Fruit fly (Drosophila melanogaster) whole organism, adult: ENCODE results near the gene CG14322.
A peak's percentile ranks its signal among the peaks of the same experiment; 100 is the strongest.

Experiments
- CG11617 ChIP-seq: fragments of 200-800 bp; sonication (Bioruptor generic); optimal IDR thresholded peaks from 2 replicates; lab custom pipeline; 2017; ENCODE audit warnings: mild to moderate bottlenecking, missing biosample characterization, missing genetic modification reagents, missing genetic modification characterization
- CG12768 ChIP-seq: fragments of 200-800 bp; sonication (Bioruptor generic); optimal IDR thresholded peaks from 2 replicates; lab custom pipeline; 2017; ENCODE audit warnings: missing biosample characterization, missing genetic modification characterization, mild to moderate bottlenecking, moderate library complexity, missing genetic modification reagents
- CG14711 ChIP-seq: fragments of 200-800 bp; sonication (Bioruptor generic); optimal IDR thresholded peaks from 2 replicates; lab custom pipeline; 2018; ENCODE audit warnings: missing biosample characterization, mild to moderate bottlenecking, missing genetic modification characterization, moderate library complexity
- CG1620 ChIP-seq: fragments of 200-800 bp; sonication (Bioruptor generic); optimal IDR thresholded peaks from 2 replicates; lab custom pipeline; 2016; ENCODE audit warnings: missing biosample characterization, missing genetic modification characterization
- CG33017 ChIP-seq: fragments of 200-800 bp; sonication (Bioruptor generic); optimal IDR thresholded peaks from 2 replicates; lab custom pipeline; 2018; ENCODE audit warnings: missing biosample characterization, mild to moderate bottlenecking, missing genetic modification characterization, moderate library complexity
- CG5204 ChIP-seq: fragments of 200-800 bp; sonication (Bioruptor generic); optimal IDR thresholded peaks from 2 replicates; lab custom pipeline; 2016; ENCODE audit warnings: missing biosample characterization, missing genetic modification characterization
- CG7045 ChIP-seq: fragments of 200-800 bp; sonication (Bioruptor generic); optimal IDR thresholded peaks from 2 replicates; lab custom pipeline; 2017; ENCODE audit warnings: missing biosample characterization, mild to moderate bottlenecking, missing genetic modification characterization
- CG7101 ChIP-seq: fragments of 200-800 bp; sonication (Bioruptor generic); optimal IDR thresholded peaks from 2 replicates; lab custom pipeline; 2018; ENCODE audit warnings: missing biosample characterization, mild to moderate bottlenecking, missing genetic modification characterization, moderate library complexity
- Clk ChIP-seq: fragments of 200-800 bp; sonication (Bioruptor generic); optimal IDR thresholded peaks from 2 replicates; lab custom pipeline; 2017; ENCODE audit warnings: missing biosample characterization, missing genetic modification characterization
- Crg-1 ChIP-seq: fragments of 200-800 bp; sonication (Bioruptor generic); optimal IDR thresholded peaks from 2 replicates; lab custom pipeline; 2016; ENCODE audit warnings: missing biosample characterization, missing genetic modification characterization
- Hr96 ChIP-seq: fragments of 200-800 bp; sonication (Bioruptor generic); optimal IDR thresholded peaks from 2 replicates; lab custom pipeline; 2016; ENCODE audit warnings: missing biosample characterization, missing genetic modification characterization
- Mnt ChIP-seq: fragments of 200-800 bp; sonication (Bioruptor generic); optimal IDR thresholded peaks from 2 replicates; lab custom pipeline; 2016; ENCODE audit warnings: missing biosample characterization, mild to moderate bottlenecking, missing genetic modification characterization
- bab1 ChIP-seq: fragments of 200-800 bp; sonication (Bioruptor generic); optimal IDR thresholded peaks from 3 replicates; lab custom pipeline; 2019; ENCODE audit warnings: missing biosample characterization, mild to moderate bottlenecking, missing genetic modification characterization, moderate library complexity
- cic ChIP-seq: fragments of 200-800 bp; sonication (Bioruptor generic); optimal IDR thresholded peaks from 2 replicates; lab custom pipeline; 2017; ENCODE audit warnings: missing biosample characterization, mild to moderate bottlenecking, missing genetic modification characterization, moderate library complexity
- cnc ChIP-seq, 2 experiments: fragments of >200 bp; optimal IDR thresholded peaks; 2 replicates each; lab custom pipeline; 2017
- kay ChIP-seq: fragments of 200-800 bp; sonication (Bioruptor generic); peaks from one replicate; lab custom pipeline; 2016; ENCODE audit warnings: missing biosample characterization, missing genetic modification characterization, borderline replicate concordance
- ovo ChIP-seq: fragments of 200-800 bp; sonication (Bioruptor generic); optimal IDR thresholded peaks from 2 replicates; lab custom pipeline; 2016; ENCODE audit warnings: missing biosample characterization, missing genetic modification characterization
- pad ChIP-seq: fragments of 200-800 bp; sonication (Bioruptor generic); optimal IDR thresholded peaks from 3 replicates; lab custom pipeline; 2017; ENCODE audit warnings: missing biosample characterization, missing genetic modification characterization, mild to moderate bottlenecking, moderate library complexity, missing genetic modification reagents
- tj ChIP-seq: fragments of 200-800 bp; sonication (Bioruptor generic); optimal IDR thresholded peaks from 3 replicates; lab custom pipeline; 2017; ENCODE audit warnings: missing biosample characterization, mild to moderate bottlenecking, missing genetic modification characterization, moderate library complexity
- toe ChIP-seq: fragments of 200-800 bp; sonication (Bioruptor generic); optimal IDR thresholded peaks from 2 replicates; lab custom pipeline; 2016; ENCODE audit warnings: missing biosample characterization, missing genetic modification characterization

CG14322 gene

dm6 chr3R:17710900-17711645 is 63.6 kb downstream of the CG14322 start:
- TF ChIP-seq toe (GFP tag; lab: Kevin White, UChicago) (no peak), Clk (GFP tag; lab: Kevin White, UChicago) (no peak), CG12768 (no peak), ovo (GFP tag; lab: Kevin White, UChicago) (no peak), CG5204 (no peak), pad (no peak)

DNA sequence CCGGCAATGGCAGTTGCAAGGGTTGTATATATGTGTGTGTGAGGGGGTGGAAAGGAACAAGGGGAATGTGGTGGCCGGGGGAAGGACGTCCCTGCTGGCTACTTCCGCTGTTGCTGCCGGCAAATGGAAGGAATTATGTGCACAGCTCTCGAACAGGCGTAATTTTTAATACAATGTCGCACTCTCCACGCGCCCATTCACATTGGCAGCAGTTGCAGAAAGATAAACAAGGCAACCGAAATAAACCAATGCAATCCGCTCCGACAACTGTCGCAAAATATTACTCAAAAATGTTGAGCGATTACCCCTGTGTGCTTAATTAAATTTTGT is 64.1 kb downstream of the CG14322 start:
- TF ChIP-seq cic (GFP tag; lab: Kevin White, UChicago) (no peak), pad (no peak), tj (GFP tag; lab: Kevin White, UChicago) (no peak), CG12768 (no peak), ovo (GFP tag; lab: Kevin White, UChicago) (no peak), kay (no peak), CG7101 (tag; lab: Kevin White, UChicago) (no peak), Crg-1 (no peak), CG7045 (GFP tag; lab: Kevin White, UChicago) (no peak)

- TF ChIP-seq kay (no peak), CG11617 (GFP tag; lab: Kevin White, UChicago) (no peak), cnc (optimal IDR thresholded peaks at IDR 0.05; lab: Kevin White, UChicago) (no peak), pad (peak; percentile 82), CG7101 (tag; lab: Kevin White, UChicago) (no peak), Hr96 (GFP tag; lab: Kevin White, UChicago) (no peak), tj (GFP tag; lab: Kevin White, UChicago) (peak; percentile 56), CG14711 (tag; lab: Kevin White, UChicago) (no peak), CG7045 (GFP tag; lab: Kevin White, UChicago) (no peak), CG1620 (GFP tag; lab: Kevin White, UChicago) (no peak), CG33017 (tag; lab: Kevin White, UChicago) (no peak), Crg-1 (no peak), CG5204 (no peak), toe (GFP tag; lab: Kevin White, UChicago) (no peak), Clk (GFP tag; lab: Kevin White, UChicago) (no peak), cic (GFP tag; lab: Kevin White, UChicago) (peak; percentile 27), ovo (GFP tag; lab: Kevin White, UChicago) (peak; percentile 29), CG12768 (peak; percentile 28), Mnt (GFP tag; lab: Kevin White, UChicago) (no peak), bab1 (GFP tag; lab: Kevin White, UChicago) (no peak)
Observed at dm6 chr3R:17712623-17713521, 65.4 kb downstream of the CG14322 start.

DNA sequence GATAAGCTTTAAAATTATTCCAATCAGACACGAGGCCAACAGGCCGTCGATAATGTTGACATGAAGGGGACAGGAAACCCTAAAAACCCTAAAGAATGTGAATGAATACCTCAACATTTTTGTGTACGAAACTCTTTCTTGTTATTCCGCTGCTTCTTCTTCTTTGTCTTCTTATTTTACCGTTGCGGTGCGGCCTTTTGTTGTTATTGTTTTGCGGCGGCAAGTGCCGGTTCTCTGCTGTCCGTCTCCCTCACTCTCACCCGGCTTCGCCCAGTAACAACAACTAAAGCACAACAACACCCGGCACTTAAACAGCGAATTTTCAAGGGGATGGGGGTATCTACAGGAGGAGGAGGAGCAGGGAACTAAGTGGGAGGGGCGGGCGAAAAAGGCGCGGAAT is 66.9 kb downstream of the CG14322 start:
- TF ChIP-seq Hr96 (GFP tag; lab: Kevin White, UChicago) (no peak), CG7101 (tag; lab: Kevin White, UChicago) (no peak), CG7045 (GFP tag; lab: Kevin White, UChicago) (no peak), CG14711 (tag; lab: Kevin White, UChicago) (peak; percentile 58), cnc (optimal IDR thresholded peaks at IDR 0.05; lab: Kevin White, UChicago) (no peak), kay (no peak), CG5204 (no peak), pad (no peak), cic (GFP tag; lab: Kevin White, UChicago) (peak; percentile 33), bab1 (GFP tag; lab: Kevin White, UChicago) (no peak), tj (GFP tag; lab: Kevin White, UChicago) (peak; percentile 56), CG11617 (GFP tag; lab: Kevin White, UChicago) (no peak), Mnt (GFP tag; lab: Kevin White, UChicago) (no peak), CG1620 (GFP tag; lab: Kevin White, UChicago) (no peak), Clk (GFP tag; lab: Kevin White, UChicago) (no peak), toe (GFP tag; lab: Kevin White, UChicago) (no peak), ovo (GFP tag; lab: Kevin White, UChicago) (peak; percentile 53)

- peak; percentile 92 for TF ChIP-seq pad
- no peak for TF ChIP-seq CG12768
Observed at dm6 chr3R:17714773-17715344, 67.4 kb downstream of the CG14322 start.

dm6 chr3R:17716858-17717596 is 69.5 kb downstream of the CG14322 start:
- TF ChIP-seq cic (GFP tag; lab: Kevin White, UChicago) (peak; percentile 74), pad (peak; percentile 70), tj (GFP tag; lab: Kevin White, UChicago) (peak; percentile 58), Clk (GFP tag; lab: Kevin White, UChicago) (peak; percentile 49), CG1620 (GFP tag; lab: Kevin White, UChicago) (peak; percentile 21), CG14711 (tag; lab: Kevin White, UChicago) (peak; percentile 99), Hr96 (GFP tag; lab: Kevin White, UChicago) (peak; percentile 44), ovo (GFP tag; lab: Kevin White, UChicago) (peak; percentile 55), CG7101 (tag; lab: Kevin White, UChicago) (peak; percentile 47), Mnt (GFP tag; lab: Kevin White, UChicago) (peak; percentile 77), CG7045 (GFP tag; lab: Kevin White, UChicago) (peak; percentile 27), CG33017 (tag; lab: Kevin White, UChicago) (peak; percentile 34), bab1 (GFP tag; lab: Kevin White, UChicago) (peak; percentile 58), CG11617 (GFP tag; lab: Kevin White, UChicago) (peak; percentile 41), kay (no peak), CG12768 (peak; percentile 58), Crg-1 (peak; percentile 66), CG5204 (no peak), cnc (optimal IDR thresholded peaks at IDR 0.05; lab: Kevin White, UChicago) (no peak), toe (GFP tag; lab: Kevin White, UChicago) (peak; percentile 11)
